Worm (Caenorhabditis elegans) whole organism, late embryonic: ENCODE measurements around the gene zfp-1.

Experiments
- F13H6.1 ChIP-seq: sonication (generic microtip); optimal IDR thresholded peaks from 2 replicates; lab custom pipeline; 2016; ENCODE audit warnings: missing genetic modification characterization, missing compliant biosample characterization
- K02D7.2 ChIP-seq: sonication (generic microtip); optimal IDR thresholded peaks from 2 replicates; lab custom pipeline; 2017; ENCODE audit warnings: mild to moderate bottlenecking, missing genetic modification characterization, missing compliant biosample characterization
- K09A11.1 ChIP-seq: sonication (generic microtip); optimal IDR thresholded peaks from 2 replicates; lab custom pipeline; 2017; ENCODE audit warnings: antibody characterized with exemption, mild to moderate bottlenecking, missing genetic modification characterization, missing compliant biosample characterization; ENCODE audit not compliant: insufficient read depth
- T23F11.4 ChIP-seq: fragments of 200-800 bp; sonication (Bioruptor generic); optimal IDR thresholded peaks from 2 replicates; lab custom pipeline; 2018; ENCODE audit warnings: mild to moderate bottlenecking, missing genetic modification characterization, missing compliant biosample characterization
- Y22D7AL.16 ChIP-seq: sonication (generic microtip); optimal IDR thresholded peaks from 2 replicates; lab custom pipeline; 2016; ENCODE audit warnings: missing genetic modification characterization, missing compliant biosample characterization
- ahr-1 ChIP-seq: sonication (generic microtip); optimal IDR thresholded peaks from 2 replicates; lab custom pipeline; 2016; ENCODE audit warnings: missing genetic modification characterization, missing compliant biosample characterization
- ama-1 ChIP-seq: fragments of 150-350 bp; optimal IDR thresholded peaks from 2 replicates; lab custom pipeline; 2014
- ceh-19 ChIP-seq: fragments of 200-800 bp; sonication (Bioruptor generic); optimal IDR thresholded peaks from 2 replicates; lab custom pipeline; 2018; ENCODE audit warnings: mild to moderate bottlenecking, missing genetic modification characterization, missing compliant biosample characterization
- ceh-30 ChIP-seq: fragments of 150-350 bp; optimal IDR thresholded peaks from 2 replicates; lab custom pipeline; 2014; ENCODE audit warnings: missing biosample characterization, missing genetic modification characterization
- ceh-31 ChIP-seq: sonication (generic microtip); optimal IDR thresholded peaks from 2 replicates; lab custom pipeline; 2016; ENCODE audit warnings: missing genetic modification characterization, missing compliant biosample characterization
- ceh-6 ChIP-seq: fragments of 200-800 bp; sonication (Bioruptor generic); optimal IDR thresholded peaks from 2 replicates; lab custom pipeline; 2018; ENCODE audit warnings: mild to moderate bottlenecking, missing genetic modification characterization, missing compliant biosample characterization
- ceh-9 ChIP-seq: sonication (generic microtip); optimal IDR thresholded peaks from 2 replicates; lab custom pipeline; 2016; ENCODE audit warnings: mild to moderate bottlenecking, missing genetic modification characterization, inconsistent platforms, missing compliant biosample characterization
- che-1 ChIP-seq: sonication (generic microtip); optimal IDR thresholded peaks from 2 replicates; lab custom pipeline; 2016; ENCODE audit warnings: mild to moderate bottlenecking, missing genetic modification characterization, missing compliant biosample characterization
- dve-1 ChIP-seq: sonication (generic microtip); optimal IDR thresholded peaks from 2 replicates; lab custom pipeline; 2017; ENCODE audit warnings: antibody characterized with exemption, mild to moderate bottlenecking, missing genetic modification characterization, missing compliant biosample characterization
- elt-2 ChIP-seq: sonication (generic microtip); optimal IDR thresholded peaks from 2 replicates; lab custom pipeline; 2016; ENCODE audit warnings: missing genetic modification reagents, missing genetic modification characterization, missing compliant biosample characterization
- elt-4 ChIP-seq: sonication (generic microtip); optimal IDR thresholded peaks from 2 replicates; lab custom pipeline; 2016; ENCODE audit warnings: missing genetic modification characterization, missing compliant biosample characterization
- ets-4 ChIP-seq: sonication (generic microtip); optimal IDR thresholded peaks from 2 replicates; lab custom pipeline; 2016; ENCODE audit warnings: missing genetic modification characterization, missing compliant biosample characterization
- eyg-1 ChIP-seq: sonication (generic microtip); optimal IDR thresholded peaks from 2 replicates; lab custom pipeline; 2016; ENCODE audit warnings: missing genotype, missing genetic modification characterization, missing compliant biosample characterization
- fax-1 ChIP-seq: sonication (generic microtip); optimal IDR thresholded peaks from 2 replicates; lab custom pipeline; 2016; ENCODE audit warnings: missing genotype, missing genetic modification characterization, missing compliant biosample characterization
- gmeb-2 ChIP-seq: sonication (generic microtip); optimal IDR thresholded peaks from 2 replicates; lab custom pipeline; 2016; ENCODE audit warnings: missing genetic modification characterization, inconsistent platforms, missing compliant biosample characterization
- hlh-13 ChIP-seq: fragments of 200-800 bp; sonication (Bioruptor generic); optimal IDR thresholded peaks from 2 replicates; lab custom pipeline; 2018; ENCODE audit warnings: mild to moderate bottlenecking, missing genetic modification characterization, missing compliant biosample characterization
- hlh-15 ChIP-seq: sonication (generic microtip); optimal IDR thresholded peaks from 2 replicates; lab custom pipeline; 2016; ENCODE audit warnings: missing genetic modification characterization, missing compliant biosample characterization
- hlh-30 ChIP-seq: sonication (generic microtip); optimal IDR thresholded peaks from 2 replicates; lab custom pipeline; 2017; ENCODE audit warnings: antibody characterized with exemption, missing genetic modification characterization, missing compliant biosample characterization; ENCODE audit not compliant: insufficient read depth
- hlh-8 ChIP-seq: sonication (generic microtip); optimal IDR thresholded peaks from 2 replicates; lab custom pipeline; 2016; ENCODE audit warnings: missing genotype, missing genetic modification characterization, missing compliant biosample characterization
- lim-6 ChIP-seq: sonication (generic microtip); optimal IDR thresholded peaks from 2 replicates; lab custom pipeline; 2016; ENCODE audit warnings: missing genetic modification characterization, missing compliant biosample characterization
- mec-3 ChIP-seq: sonication (generic microtip); optimal IDR thresholded peaks from 2 replicates; lab custom pipeline; 2016; ENCODE audit warnings: borderline replicate concordance, missing genetic modification characterization, missing compliant biosample characterization
- nfya-1 ChIP-seq: sonication (generic microtip); optimal IDR thresholded peaks from 2 replicates; lab custom pipeline; 2017; ENCODE audit warnings: missing genetic modification characterization, mild to moderate bottlenecking, missing compliant biosample characterization, antibody characterized with exemption, moderate library complexity
- nhr-11 ChIP-seq: fragments of 150-350 bp; optimal IDR thresholded peaks from 2 replicates; lab custom pipeline; 2014; ENCODE audit warnings: missing biosample characterization, missing genetic modification characterization
- nhr-232 ChIP-seq: sonication (generic microtip); optimal IDR thresholded peaks from 2 replicates; lab custom pipeline; 2016; ENCODE audit warnings: missing genetic modification characterization, missing compliant biosample characterization
- npax-4 ChIP-seq: sonication (generic microtip); optimal IDR thresholded peaks from 2 replicates; lab custom pipeline; 2016; ENCODE audit warnings: missing genetic modification characterization, missing compliant biosample characterization
- pag-3 ChIP-seq: sonication (generic microtip); optimal IDR thresholded peaks from 2 replicates; lab custom pipeline; 2016; ENCODE audit warnings: missing compliant biosample characterization, missing genetic modification characterization, borderline replicate concordance
- pat-9 ChIP-seq: fragments of 200-800 bp; sonication (Bioruptor generic); optimal IDR thresholded peaks from 2 replicates; lab custom pipeline; 2018; ENCODE audit warnings: mild to moderate bottlenecking, missing genetic modification characterization, moderate library complexity, missing compliant biosample characterization
- pax-1 ChIP-seq: fragments of 150-350 bp; optimal IDR thresholded peaks from 2 replicates; lab custom pipeline; 2014; ENCODE audit warnings: missing biosample characterization, missing genetic modification characterization
- pha-2 ChIP-seq: sonication (generic microtip); optimal IDR thresholded peaks from 2 replicates; lab custom pipeline; 2017; ENCODE audit warnings: mild to moderate bottlenecking, missing genetic modification characterization, missing compliant biosample characterization
- sox-4 ChIP-seq: sonication (generic microtip); optimal IDR thresholded peaks from 2 replicates; lab custom pipeline; 2017; ENCODE audit warnings: mild to moderate bottlenecking, missing genetic modification characterization, inconsistent platforms, missing compliant biosample characterization
- tbx-2 ChIP-seq: sonication (generic microtip); optimal IDR thresholded peaks from 2 replicates; lab custom pipeline; 2016; ENCODE audit warnings: missing genetic modification characterization, missing compliant biosample characterization
- tbx-7 ChIP-seq: sonication (generic microtip); optimal IDR thresholded peaks from 2 replicates; lab custom pipeline; 2016; ENCODE audit warnings: missing genotype, missing genetic modification characterization, missing compliant biosample characterization
- ttx-3 ChIP-seq: sonication (generic microtip); optimal IDR thresholded peaks from 2 replicates; lab custom pipeline; 2016; ENCODE audit warnings: missing genetic modification reagents, missing genetic modification characterization, missing compliant biosample characterization
- unc-3 ChIP-seq, 2 experiments: fragments of 200-800 bp in 1 of 2; sonication (Bioruptor generic) in 1 of 2; sonication (generic microtip) in 1 of 2; conservative IDR thresholded peaks in 1 of 2; optimal IDR thresholded peaks in 1 of 2; 2 replicates each; pipeline versions ENCODE4 v1.3.6 to Lab custom; 2016 to 2022; ENCODE audit warnings: missing compliant biosample characterization in 2 of 2, missing genetic modification characterization in 2 of 2, missing genetic modification reagents in 1 of 2
- unc-42 ChIP-seq: sonication (generic microtip); optimal IDR thresholded peaks from 2 replicates; lab custom pipeline; 2016; ENCODE audit warnings: missing genotype, missing genetic modification characterization, missing compliant biosample characterization
- unc-55 ChIP-seq: sonication (generic microtip); optimal IDR thresholded peaks from 2 replicates; lab custom pipeline; 2017; ENCODE audit warnings: missing biosample characterization, missing genetic modification reagents, missing genetic modification characterization
- unc-86 ChIP-seq: sonication (generic microtip); optimal IDR thresholded peaks from 2 replicates; lab custom pipeline; 2016; ENCODE audit warnings: missing genetic modification characterization, missing compliant biosample characterization
- zip-5 ChIP-seq: sonication (generic microtip); optimal IDR thresholded peaks from 2 replicates; lab custom pipeline; 2016; ENCODE audit warnings: missing genetic modification characterization, missing compliant biosample characterization
- ztf-16 ChIP-seq: sonication (generic microtip); optimal IDR thresholded peaks from 2 replicates; lab custom pipeline; 2017; ENCODE audit warnings: missing genetic modification characterization, missing compliant biosample characterization

Gene zfp-1

ce11 chrIII:8770243-8770642 is 21.1 kb upstream of the zfp-1 start:
- no peak for TF ChIP-seq elt-2 (tag; lab: Kevin White, UChicago)
- TF ChIP-seq npax-4 (tag; lab: Kevin White, UChicago): no peak
- no peak for TF ChIP-seq pax-1 (tag; lab: Kevin White, UChicago)
- no peak for TF ChIP-seq unc-86
- no peak for TF ChIP-seq unc-3 (GFP tag; conservative IDR thresholded peaks at IDR 0.05; lab: Robert Waterston, UW)
- TF ChIP-seq unc-3 (tag; optimal IDR thresholded peaks at IDR 0.05; lab: Kevin White, UChicago): no peak
- TF ChIP-seq unc-42: no peak
- no peak for TF ChIP-seq dve-1 (tag; lab: Kevin White, UChicago)
- no peak for TF ChIP-seq ceh-31 (tag; lab: Kevin White, UChicago)
- TF ChIP-seq zip-5 (tag; lab: Kevin White, UChicago): no peak
- TF ChIP-seq nfya-1: no peak
- no peak for TF ChIP-seq hlh-13 (GFP tag; lab: Kevin White, UChicago)
- no peak for TF ChIP-seq hlh-8 (tag; lab: Kevin White, UChicago)
- no peak for TF ChIP-seq pat-9 (tag; lab: Kevin White, UChicago)

- TF ChIP-seq nhr-232 (tag; lab: Kevin White, UChicago) (no peak), tbx-2 (tag; lab: Kevin White, UChicago) (no peak), nhr-11 (tag; lab: Kevin White, UChicago) (no peak), hlh-30 (tag; lab: Kevin White, UChicago) (no peak), unc-42 (no peak), Y22D7AL.16 (tag; lab: Kevin White, UChicago) (no peak), elt-4 (tag; lab: Kevin White, UChicago) (no peak), pax-1 (tag; lab: Kevin White, UChicago) (no peak), ceh-30 (tag; lab: Kevin White, UChicago) (no peak), ahr-1 (tag; lab: Kevin White, UChicago) (no peak), zip-5 (tag; lab: Kevin White, UChicago) (no peak), F13H6.1 (tag; lab: Kevin White, UChicago) (no peak)
These were observed 20.2 kb upstream of the zfp-1 start, which contains the start of gene K02D10.2 for ce11 chrIII:8771162-8771561. TSS of gene K02D10.2 (minus strand) at chrIII:8771262.

- TF ChIP-seq unc-55 (GFP tag; lab: Kevin White, UChicago) (no peak), npax-4 (tag; lab: Kevin White, UChicago) (no peak), fax-1 (tag; lab: Kevin White, UChicago) (no peak), eyg-1 (tag; lab: Kevin White, UChicago) (no peak), unc-86 (no peak), F13H6.1 (tag; lab: Kevin White, UChicago) (no peak), K09A11.1 (no peak), K02D7.2 (tag; lab: Kevin White, UChicago) (no peak), unc-3 (GFP tag; conservative IDR thresholded peaks at IDR 0.05; lab: Robert Waterston, UW) (no peak), unc-3 (tag; optimal IDR thresholded peaks at IDR 0.05; lab: Kevin White, UChicago) (no peak), tbx-7 (tag; lab: Kevin White, UChicago) (no peak), hlh-15 (tag; lab: Kevin White, UChicago) (no peak), ceh-9 (no peak), ceh-6 (GFP tag; lab: Kevin White, UChicago) (no peak), che-1 (no peak), ets-4 (no peak), mec-3 (tag; lab: Kevin White, UChicago) (no peak)
These were observed 19.5 kb upstream of the zfp-1 start, which contains the start of gene K02D10.3 for ce11 chrIII:8771851-8772250. TSS of gene K02D10.3 (minus strand) at chrIII:8771951.

- TF ChIP-seq sox-4 (tag; lab: Kevin White, UChicago) (no peak), gmeb-2 (tag; lab: Kevin White, UChicago) (no peak), ama-1 (lab: Kevin White, UChicago) (no peak), hlh-30 (tag; lab: Kevin White, UChicago) (no peak), pag-3 (tag; lab: Kevin White, UChicago) (no peak), mec-3 (tag; lab: Kevin White, UChicago) (no peak), nfya-1 (no peak), lim-6 (tag; lab: Kevin White, UChicago) (no peak), ztf-16 (no peak), T23F11.4 (GFP tag; lab: Kevin White, UChicago) (no peak), hlh-13 (GFP tag; lab: Kevin White, UChicago) (no peak), ceh-19 (no peak), hlh-15 (tag; lab: Kevin White, UChicago) (no peak), npax-4 (tag; lab: Kevin White, UChicago) (no peak), ttx-3 (tag; lab: Kevin White, UChicago) (no peak), pha-2 (tag; lab: Kevin White, UChicago) (no peak)
These were observed 18.8 kb upstream of the zfp-1 start for ce11 chrIII:8772428-8773027.
